Worm (Caenorhabditis elegans) whole organism, L4 larva: ENCODE measurements around the gene gei-8.

Experiments
- D1046.2 ChIP-seq: fragments of 200-800 bp; sonication (Bioruptor generic); IDR thresholded peaks from 2 replicates; pipeline ENCODE4 v1.3.6; 2022; ENCODE audit warnings: missing genetic modification characterization, missing compliant biosample characterization
- F44E2.7 ChIP-seq: fragments of 200-800 bp; sonication (Bioruptor generic); IDR thresholded peaks from 2 replicates; pipeline ENCODE4 v2.1.2; 2022; ENCODE audit warnings: missing genetic modification characterization, missing compliant biosample characterization
- F49E8.2 ChIP-seq: sonication (generic microtip); optimal IDR thresholded peaks from 2 replicates; lab custom pipeline; 2016; ENCODE audit warnings: missing compliant biosample characterization, mild to moderate bottlenecking, missing genetic modification characterization, borderline replicate concordance
- T20F7.1 ChIP-seq: fragments of 200-800 bp; sonication (Bioruptor generic); optimal IDR thresholded peaks from 2 replicates; lab custom pipeline; 2018; ENCODE audit warnings: mild to moderate bottlenecking, missing genetic modification characterization, missing compliant biosample characterization
- Y48G9A.11 ChIP-seq: fragments of 200-800 bp; sonication (Bioruptor generic); IDR thresholded peaks from 2 replicates; pipeline ENCODE4 v1.3.6; 2022; ENCODE audit warnings: missing genetic modification reagents, missing genetic modification characterization, missing compliant biosample characterization
- Y75B8A.6 ChIP-seq: fragments of 200-800 bp; sonication (Bioruptor generic); IDR thresholded peaks from 2 replicates; pipeline ENCODE4 v1.3.6; 2022; ENCODE audit warnings: missing genetic modification reagents, missing genetic modification characterization, missing compliant biosample characterization
- ZK546.5 ChIP-seq, 2 experiments: sonication (generic microtip); optimal IDR thresholded peaks; 2 replicates each; lab custom pipeline; 2017; ENCODE audit warnings: missing biosample characterization in 2 of 2, missing genetic modification characterization in 2 of 2
- arid-1 ChIP-seq: fragments of 200-800 bp; sonication (Bioruptor generic); conservative IDR thresholded peaks from 2 replicates; pipeline ENCODE4 v1.3.6; 2022; ENCODE audit warnings: missing genetic modification reagents, missing genetic modification characterization, missing compliant biosample characterization
- attf-4 ChIP-seq: sonication (generic microtip); optimal IDR thresholded peaks from 3 replicates; lab custom pipeline; 2017; ENCODE audit warnings: missing biosample characterization, missing genetic modification characterization
- ceh-62 ChIP-seq: sonication (generic microtip); optimal IDR thresholded peaks from 2 replicates; lab custom pipeline; 2017; ENCODE audit warnings: missing biosample characterization, missing genetic modification characterization
- ces-1 ChIP-seq: fragments of 150-350 bp; sonication (generic microtip); optimal IDR thresholded peaks from 4 replicates; lab custom pipeline; 2014; ENCODE audit warnings: missing biosample characterization, missing genetic modification reagents, missing genetic modification characterization
- ctbp-1 ChIP-seq: fragments of 200-800 bp; sonication (Bioruptor generic); IDR thresholded peaks from 2 replicates; pipeline ENCODE4 v1.3.6; 2022; ENCODE audit warnings: missing genetic modification reagents, missing genetic modification characterization, missing compliant biosample characterization
- daf-19 ChIP-seq: fragments of 200-800 bp; sonication (Bioruptor generic); conservative IDR thresholded peaks from 2 replicates; pipeline ENCODE4 v1.3.6; 2022; ENCODE audit warnings: missing genetic modification characterization, missing compliant biosample characterization
- dmd-9 ChIP-seq: fragments of 200-800 bp; sonication (Bioruptor generic); IDR thresholded peaks from 2 replicates; pipeline ENCODE4 v1.3.6; 2022; ENCODE audit warnings: missing genetic modification reagents, missing genetic modification characterization, missing compliant biosample characterization
- duxl-1 ChIP-seq: sonication (generic microtip); optimal IDR thresholded peaks from 2 replicates; lab custom pipeline; 2016; ENCODE audit warnings: mild to moderate bottlenecking, missing genetic modification characterization, moderate library complexity, missing compliant biosample characterization; ENCODE audit not compliant: poor library complexity
- dve-1 ChIP-seq: sonication (generic microtip); optimal IDR thresholded peaks from 2 replicates; lab custom pipeline; 2017; ENCODE audit warnings: antibody characterized with exemption, mild to moderate bottlenecking, missing genetic modification characterization, missing compliant biosample characterization; ENCODE audit not compliant: insufficient read depth
- egl-27 ChIP-seq: sonication (generic microtip); optimal IDR thresholded peaks from 3 replicates; lab custom pipeline; 2017; ENCODE audit warnings: missing biosample characterization, missing genetic modification reagents, missing genetic modification characterization
- fkh-10 ChIP-seq: fragments of 150-350 bp; optimal IDR thresholded peaks from 2 replicates; lab custom pipeline; 2014; ENCODE audit warnings: missing biosample characterization, missing genetic modification reagents, missing genetic modification characterization
- gei-8 ChIP-seq: fragments of 200-800 bp; sonication (Bioruptor generic); optimal IDR thresholded peaks from 2 replicates; lab custom pipeline; 2018; ENCODE audit warnings: mild to moderate bottlenecking, missing genetic modification characterization, missing compliant biosample characterization
- hif-1 ChIP-seq, 2 experiments: sonication (generic microtip); optimal IDR thresholded peaks; 2 replicates each; lab custom pipeline; 2016 to 2017; ENCODE audit warnings: missing compliant biosample characterization in 2 of 2, missing genetic modification characterization in 2 of 2, missing genetic modification reagents in 2 of 2, missing genotype in 2 of 2, mild to moderate bottlenecking in 1 of 2
- hlh-30 ChIP-seq: sonication (generic microtip); optimal IDR thresholded peaks from 2 replicates; lab custom pipeline; 2017; ENCODE audit warnings: antibody characterized with exemption, mild to moderate bottlenecking, missing genetic modification characterization, missing compliant biosample characterization; ENCODE audit not compliant: insufficient read depth
- hmg-1.1 ChIP-seq: fragments of 200-800 bp; sonication (Bioruptor generic); IDR thresholded peaks from 2 replicates; pipeline ENCODE4 v1.3.6; 2022; ENCODE audit warnings: missing genetic modification reagents, missing genetic modification characterization, missing compliant biosample characterization
- lim-7 ChIP-seq: fragments of 200-800 bp; sonication (Bioruptor generic); IDR thresholded peaks from 2 replicates; pipeline ENCODE4 v1.3.6; 2022; ENCODE audit warnings: missing genetic modification characterization, missing compliant biosample characterization
- lin-15B ChIP-seq: fragments of 150-350 bp; sonication (generic microtip); optimal IDR thresholded peaks from 3 replicates; lab custom pipeline; 2014; ENCODE audit warnings: missing biosample characterization, missing genetic modification characterization
- lir-3 ChIP-seq: sonication (generic microtip); optimal IDR thresholded peaks from 2 replicates; lab custom pipeline; 2016; ENCODE audit warnings: mild to moderate bottlenecking, missing genetic modification characterization, missing compliant biosample characterization
- mdl-1 ChIP-seq, 2 experiments: fragments of 150-350 bp in 1 of 2; sonication (generic microtip) in 1 of 2; optimal IDR thresholded peaks; 2 replicates each; lab custom pipeline; 2014 to 2017; ENCODE audit warnings: missing biosample characterization in 2 of 2, missing genetic modification characterization in 2 of 2
- mxl-2 ChIP-seq: fragments of 200-800 bp; sonication (Bioruptor generic); conservative IDR thresholded peaks from 2 replicates; pipeline ENCODE4 v1.3.6; 2022; ENCODE audit warnings: missing genetic modification reagents, missing genetic modification characterization, missing compliant biosample characterization
- mxl-3 ChIP-seq: fragments of 200-800 bp; sonication (Bioruptor generic); optimal IDR thresholded peaks from 2 replicates; lab custom pipeline; 2018; ENCODE audit warnings: mild to moderate bottlenecking, missing genetic modification characterization, missing compliant biosample characterization
- nhr-10 ChIP-seq: fragments of 150-350 bp; optimal IDR thresholded peaks from 2 replicates; lab custom pipeline; 2014; ENCODE audit warnings: missing biosample characterization, missing genetic modification characterization
- nhr-102 ChIP-seq: sonication (generic microtip); optimal IDR thresholded peaks from 2 replicates; lab custom pipeline; 2016; ENCODE audit warnings: mild to moderate bottlenecking, missing genetic modification characterization, moderate library complexity, missing compliant biosample characterization
- nhr-111 ChIP-seq: fragments of 200-800 bp; sonication (Bioruptor generic); optimal IDR thresholded peaks from 2 replicates; lab custom pipeline; 2018; ENCODE audit warnings: mild to moderate bottlenecking, missing genetic modification characterization, missing compliant biosample characterization
- nhr-237 ChIP-seq: sonication (generic microtip); optimal IDR thresholded peaks from 2 replicates; lab custom pipeline; 2017; ENCODE audit warnings: missing biosample characterization, missing genetic modification characterization
- nhr-25 ChIP-seq: sonication (generic microtip); optimal IDR thresholded peaks from 2 replicates; lab custom pipeline; 2017; ENCODE audit warnings: missing genetic modification characterization, mild to moderate bottlenecking, missing compliant biosample characterization, antibody characterized with exemption, moderate library complexity, borderline replicate concordance; ENCODE audit not compliant: insufficient read depth
- nhr-28 ChIP-seq: fragments of 150-350 bp; optimal IDR thresholded peaks from 2 replicates; lab custom pipeline; 2014; ENCODE audit warnings: missing biosample characterization, missing genetic modification characterization
- nhr-42 ChIP-seq: fragments of 200-800 bp; sonication (Bioruptor generic); IDR thresholded peaks from 2 replicates; pipeline ENCODE4 v1.3.6; 2022; ENCODE audit warnings: missing genetic modification characterization, missing compliant biosample characterization
- nhr-76 ChIP-seq: fragments of 150-350 bp; optimal IDR thresholded peaks from 2 replicates; lab custom pipeline; 2014; ENCODE audit warnings: missing biosample characterization, missing genetic modification characterization
- nhr-77 ChIP-seq: fragments of 150-350 bp; optimal IDR thresholded peaks from 2 replicates; lab custom pipeline; 2014; ENCODE audit warnings: missing biosample characterization, missing genetic modification characterization
- pha-4 ChIP-seq, 2 experiments: fragments of 150-350 bp in 1 of 2; fragments of 200-800 bp in 1 of 2; sonication (Bioruptor generic) in 1 of 2; IDR thresholded peaks in 1 of 2; optimal IDR thresholded peaks in 1 of 2; 2 replicates each; pipeline versions ENCODE4 v1.3.6 to Lab custom; 2014 to 2022; ENCODE audit warnings: missing genetic modification characterization in 2 of 2, missing genetic modification reagents in 2 of 2, missing biosample characterization in 1 of 2, missing compliant biosample characterization in 1 of 2
- rbr-2 ChIP-seq: sonication (generic microtip); optimal IDR thresholded peaks from 2 replicates; lab custom pipeline; 2016; ENCODE audit warnings: missing genotype, missing genetic modification characterization, missing compliant biosample characterization
- sdz-12 ChIP-seq: fragments of 200-800 bp; sonication (Bioruptor generic); optimal IDR thresholded peaks from 2 replicates; lab custom pipeline; 2018; ENCODE audit warnings: mild to moderate bottlenecking, missing genetic modification characterization, missing compliant biosample characterization
- snpc-4 ChIP-seq: fragments of 150-350 bp; optimal IDR thresholded peaks from 2 replicates; lab custom pipeline; 2014; ENCODE audit warnings: missing biosample characterization, missing genetic modification characterization
- spr-3 ChIP-seq: fragments of 200-800 bp; sonication (Bioruptor generic); optimal IDR thresholded peaks from 2 replicates; lab custom pipeline; 2018; ENCODE audit warnings: mild to moderate bottlenecking, missing genetic modification characterization, missing compliant biosample characterization
- tag-97 ChIP-seq: fragments of 200-800 bp; sonication (Bioruptor generic); IDR thresholded peaks from 2 replicates; pipeline ENCODE4 v1.3.6; 2022; ENCODE audit warnings: missing genetic modification characterization, missing compliant biosample characterization
- unc-130 ChIP-seq: sonication (generic microtip); optimal IDR thresholded peaks from 2 replicates; lab custom pipeline; 2016; ENCODE audit warnings: missing genetic modification reagents, missing genetic modification characterization, missing compliant biosample characterization
- unc-39 ChIP-seq: sonication (generic microtip); optimal IDR thresholded peaks from 2 replicates; lab custom pipeline; 2017; ENCODE audit warnings: missing biosample characterization, missing genetic modification characterization
- unc-62 ChIP-seq, 3 experiments: fragments of 150-350 bp in 1 of 3; sonication (generic microtip); optimal IDR thresholded peaks in 2 of 3; peaks in 1 of 3; 1 replicate in 1 of 3; 2 replicates in 2 of 3; lab custom pipeline; 2014 to 2017; ENCODE audit warnings: missing biosample characterization in 3 of 3, missing genetic modification characterization in 3 of 3, missing genetic modification reagents in 3 of 3, missing genotype in 1 of 3
- vab-7 ChIP-seq: fragments of 200-800 bp; sonication (Bioruptor generic); IDR thresholded peaks from 2 replicates; pipeline ENCODE4 v1.3.6; 2022; ENCODE audit warnings: missing genetic modification reagents, missing genetic modification characterization, missing compliant biosample characterization
- zag-1 ChIP-seq: fragments of 150-350 bp; optimal IDR thresholded peaks from 2 replicates; lab custom pipeline; 2014; ENCODE audit warnings: missing biosample characterization, missing genetic modification characterization
- zfp-2 ChIP-seq: sonication (generic microtip); optimal IDR thresholded peaks from 2 replicates; lab custom pipeline; 2016; ENCODE audit warnings: mild to moderate bottlenecking, missing genetic modification characterization, missing compliant biosample characterization
- ztf-11 ChIP-seq: fragments of 150-350 bp; optimal IDR thresholded peaks from 2 replicates; lab custom pipeline; 2014; ENCODE audit warnings: missing biosample characterization, missing genetic modification characterization

The gei-8 gene

ce11 chrIII:8124323-8124722 lies 3.3 kb upstream of the gei-8 start (continued):
- TF ChIP-seq nhr-25 (tag; lab: Kevin White, UChicago) (peak; percentile 36), lin-15B (tag; lab: Kevin White, UChicago) (no peak), pha-4 (GFP tag; IDR thresholded peaks at IDR 0.05; lab: Robert Waterston, UW) (no peak), pha-4 (tag; optimal IDR thresholded peaks at IDR 0.05; lab: Kevin White, UChicago) (no peak), D1046.2 (GFP tag; lab: Robert Waterston, UW) (no peak), Y48G9A.11 (GFP tag; lab: Robert Waterston, UW) (no peak), fkh-10 (GFP tag; lab: Kevin White, UChicago) (peak; percentile 44), dve-1 (tag; lab: Kevin White, UChicago) (peak; percentile 85), nhr-28 (peak; percentile 76), egl-27 (tag; lab: Kevin White, UChicago) (no peak), snpc-4 (no peak), nhr-10 (tag; lab: Kevin White, UChicago) (no peak), T20F7.1 (GFP tag; lab: Kevin White, UChicago) (no peak), vab-7 (GFP tag; lab: Robert Waterston, UW) (no peak), nhr-111 (GFP tag; lab: Kevin White, UChicago) (no peak), F49E8.2 (no peak), zag-1 (tag; lab: Kevin White, UChicago) (no peak), attf-4 (tag; lab: Kevin White, UChicago) (no peak), hlh-30 (tag; lab: Kevin White, UChicago) (peak; percentile 70), ceh-62 (tag; lab: Kevin White, UChicago) (no peak), nhr-77 (tag; lab: Kevin White, UChicago) (peak; percentile 42), ces-1 (GFP tag; lab: Kevin White, UChicago) (no peak), daf-19 (no peak), unc-130 (no peak), zfp-2 (tag; lab: Kevin White, UChicago) (no peak), rbr-2 (tag; lab: Kevin White, UChicago) (peak; percentile 37), nhr-237 (no peak), spr-3 (no peak), lir-3 (tag; lab: Kevin White, UChicago) (no peak), tag-97 (GFP tag; lab: Robert Waterston, UW) (no peak), unc-62 (GFP tag; optimal IDR thresholded peaks at IDR 0.05 in 1 of 2; lab: Kevin White, UChicago) (peak in 1 of 2 experiments; percentile 52), unc-62 (tag; optimal IDR thresholded peaks at IDR 0.05; lab: Kevin White, UChicago) (no peak), nhr-102 (tag; lab: Kevin White, UChicago) (no peak), nhr-76 (tag; lab: Kevin White, UChicago) (no peak), Y75B8A.6 (GFP tag; lab: Robert Waterston, UW) (no peak), duxl-1 (tag; lab: Kevin White, UChicago) (no peak), lim-7 (GFP tag; lab: Robert Waterston, UW) (no peak), ctbp-1 (GFP tag; lab: Robert Waterston, UW) (no peak), unc-39 (tag; lab: Kevin White, UChicago) (no peak), sdz-12 (GFP tag; lab: Kevin White, UChicago) (no peak), dmd-9 (no peak), gei-8 (peak; percentile 58), ztf-11 (tag; lab: Kevin White, UChicago) (no peak), hmg-1.1 (GFP tag; lab: Robert Waterston, UW) (peak; percentile 53), hif-1 (tag; optimal IDR thresholded peaks at IDR 0.05; lab: Kevin White, UChicago) (peak in 1 of 2 experiments; percentile 9), nhr-42 (GFP tag; lab: Robert Waterston, UW) (no peak), ZK546.5 (tag; optimal IDR thresholded peaks at IDR 0.05; lab: Kevin White, UChicago) (no peak), F44E2.7 (no peak), arid-1 (GFP tag; lab: Robert Waterston, UW) (no peak), mxl-2 (GFP tag; lab: Robert Waterston, UW) (no peak), mxl-3 (GFP tag; lab: Kevin White, UChicago) (peak; percentile 63), mdl-1 (tag; optimal IDR thresholded peaks at IDR 0.05; lab: Kevin White, UChicago) (peak; percentile 38 to 89)
